Fruit fly (Drosophila melanogaster) whole organism, embryonic: ENCODE results near the gene CG43897.

Experiments
- CG10209 ChIP-seq: fragments of 200-800 bp; sonication (Bioruptor generic); optimal IDR thresholded peaks from 3 replicates; lab custom pipeline; 2017; ENCODE audit warnings: missing biosample characterization, mild to moderate bottlenecking, missing genetic modification characterization, missing genetic modification reagents
- CG10543 ChIP-seq: fragments of 200-800 bp; sonication (Bioruptor generic); optimal IDR thresholded peaks from 3 replicates; lab custom pipeline; 2017; ENCODE audit warnings: missing biosample characterization, mild to moderate bottlenecking, missing genetic modification characterization, moderate library complexity
- CG11398 ChIP-seq: fragments of 200-800 bp; sonication (Bioruptor generic); optimal IDR thresholded peaks from 2 replicates; lab custom pipeline; 2016; ENCODE audit warnings: missing biosample characterization, missing genetic modification characterization
- CG12071 ChIP-seq: fragments of 200-800 bp; sonication (Bioruptor generic); optimal IDR thresholded peaks from 3 replicates; lab custom pipeline; 2018; ENCODE audit warnings: missing biosample characterization, mild to moderate bottlenecking, missing genetic modification characterization
- CG1233 ChIP-seq: fragments of 200-800 bp; sonication (Bioruptor generic); optimal IDR thresholded peaks from 4 replicates; lab custom pipeline; 2018; ENCODE audit warnings: missing biosample characterization, mild to moderate bottlenecking, missing genetic modification characterization
- CG14860 ChIP-seq: fragments of 200-800 bp; sonication (Bioruptor generic); IDR thresholded peaks from 3 replicates; pipeline ENCODE4 v1.3.6; 2022; ENCODE audit warnings: missing biosample characterization, missing genetic modification characterization; ENCODE audit not compliant: partially characterized antibody
- CG15011 ChIP-seq: fragments of 200-800 bp; sonication (Bioruptor generic); optimal IDR thresholded peaks from 3 replicates; lab custom pipeline; 2018; ENCODE audit warnings: missing biosample characterization, mild to moderate bottlenecking, missing genetic modification characterization
- CG15696 ChIP-seq: fragments of 200-800 bp; sonication (Bioruptor generic); optimal IDR thresholded peaks from 2 replicates; lab custom pipeline; 2019; ENCODE audit warnings: missing biosample characterization, mild to moderate bottlenecking, missing genetic modification characterization, moderate library complexity
- CG1792 ChIP-seq: fragments of 200-800 bp; sonication (Bioruptor generic); optimal IDR thresholded peaks from 2 replicates; lab custom pipeline; 2016; ENCODE audit warnings: missing biosample characterization, missing genetic modification characterization
- CG2678 ChIP-seq: fragments of 200-800 bp; sonication (Bioruptor generic); optimal IDR thresholded peaks from 3 replicates; lab custom pipeline; 2019; ENCODE audit warnings: missing biosample characterization, mild to moderate bottlenecking, missing genetic modification characterization, moderate library complexity
- CG32532 ChIP-seq: fragments of 200-800 bp; sonication (Bioruptor generic); IDR thresholded peaks from 2 replicates; pipeline ENCODE4 v1.3.6; 2022; ENCODE audit warnings: missing biosample characterization, missing genetic modification characterization
- CG4404 ChIP-seq: fragments of 200-800 bp; sonication (Bioruptor generic); IDR thresholded peaks from 2 replicates; pipeline ENCODE4 v1.3.6; 2022; ENCODE audit warnings: missing biosample characterization, missing genetic modification characterization
- CG6654 ChIP-seq: fragments of 200-800 bp; sonication (Bioruptor generic); optimal IDR thresholded peaks from 2 replicates; lab custom pipeline; 2017; ENCODE audit warnings: missing biosample characterization, mild to moderate bottlenecking, missing genetic modification characterization
- CG6813 ChIP-seq: fragments of 200-800 bp; sonication (Bioruptor generic); optimal IDR thresholded peaks from 2 replicates; lab custom pipeline; 2017; ENCODE audit warnings: missing biosample characterization, missing genetic modification characterization, mild to moderate bottlenecking, moderate library complexity, missing genetic modification reagents
- CG7839 ChIP-seq: fragments of 200-800 bp; sonication (Bioruptor generic); optimal IDR thresholded peaks from 3 replicates; lab custom pipeline; 2018; ENCODE audit warnings: missing biosample characterization, mild to moderate bottlenecking, missing genetic modification characterization, moderate library complexity
- CG8478 ChIP-seq: fragments of >200 bp; optimal IDR thresholded peaks from 2 replicates; lab custom pipeline; 2018
- Dad ChIP-seq: fragments of 200-800 bp; sonication (Bioruptor generic); optimal IDR thresholded peaks from 3 replicates; lab custom pipeline; 2016; ENCODE audit warnings: missing biosample characterization, missing genetic modification characterization
- Drgx ChIP-seq: fragments of 200-800 bp; sonication (Bioruptor generic); IDR thresholded peaks from 2 replicates; pipeline ENCODE4 v1.3.6; 2022; ENCODE audit warnings: missing biosample characterization, missing genetic modification characterization
- Ets65A ChIP-seq: fragments of 200-800 bp; sonication (Bioruptor generic); peaks from one replicate; lab custom pipeline; 2016; ENCODE audit warnings: missing biosample characterization, missing genetic modification characterization
- H15 ChIP-seq: fragments of 200-800 bp; sonication (Bioruptor generic); IDR thresholded peaks from 3 replicates; pipeline ENCODE4 v1.3.6; 2022; ENCODE audit warnings: missing biosample characterization, missing genetic modification characterization
- Med ChIP-seq: fragments of 200-800 bp; sonication (Bioruptor generic); peaks from one replicate; lab custom pipeline; 2016; ENCODE audit warnings: missing biosample characterization, missing genetic modification characterization, mild to moderate bottlenecking, inconsistent platforms, moderate library complexity
- NfI ChIP-seq: fragments of 200-800 bp; sonication (Bioruptor generic); optimal IDR thresholded peaks from 3 replicates; lab custom pipeline; 2018; ENCODE audit warnings: missing biosample characterization, mild to moderate bottlenecking, missing genetic modification characterization, moderate library complexity
- PHDP ChIP-seq: fragments of 200-800 bp; sonication (Bioruptor generic); optimal IDR thresholded peaks from 3 replicates; lab custom pipeline; 2018; ENCODE audit warnings: missing biosample characterization, mild to moderate bottlenecking, missing genetic modification characterization, moderate library complexity
- Pdp1 ChIP-seq, 2 experiments: fragments of 200-800 bp; sonication (Bioruptor generic); optimal IDR thresholded peaks; 3 replicates each; lab custom pipeline; 2016; ENCODE audit warnings: missing biosample characterization in 2 of 2, missing genetic modification characterization in 2 of 2, mild to moderate bottlenecking in 1 of 2, moderate library complexity in 1 of 2
- Rx ChIP-seq: fragments of 200-800 bp; sonication (Bioruptor generic); IDR thresholded peaks from 2 replicates; pipeline ENCODE4 v1.3.6; 2022; ENCODE audit warnings: missing biosample characterization, missing genetic modification characterization
- Scr ChIP-seq: fragments of 200-800 bp; sonication (Bioruptor generic); IDR thresholded peaks from 2 replicates; pipeline ENCODE4 v1.3.6; 2022; ENCODE audit warnings: missing biosample characterization, missing genetic modification characterization; ENCODE audit not compliant: partially characterized antibody
- btn ChIP-seq: fragments of 200-800 bp; sonication (Bioruptor generic); optimal IDR thresholded peaks from 2 replicates; lab custom pipeline; 2016; ENCODE audit warnings: missing biosample characterization, missing genetic modification characterization
- croc ChIP-seq: fragments of 200-800 bp; sonication (Bioruptor generic); conservative IDR thresholded peaks from 3 replicates; pipeline ENCODE4 v1.3.6; 2022; ENCODE audit warnings: missing biosample characterization, missing genetic modification characterization
- crol ChIP-seq: fragments of 200-800 bp; sonication (Bioruptor generic); IDR thresholded peaks from 2 replicates; pipeline ENCODE4 v1.3.6; 2022; ENCODE audit warnings: missing biosample characterization, missing genetic modification characterization
- dmrt99B ChIP-seq: fragments of 200-800 bp; sonication (Bioruptor generic); optimal IDR thresholded peaks from 2 replicates; lab custom pipeline; 2018; ENCODE audit warnings: missing biosample characterization, mild to moderate bottlenecking, missing genetic modification characterization, moderate library complexity
- eve ChIP-seq, 2 experiments: fragments of >200 bp; optimal IDR thresholded peaks; 2 replicates each; lab custom pipeline; 2017; ENCODE audit warnings: missing biosample characterization in 2 of 2, missing genetic modification characterization in 2 of 2
- ftz-f1 ChIP-seq: fragments of 200-800 bp; sonication (Bioruptor generic); optimal IDR thresholded peaks from 2 replicates; lab custom pipeline; 2016; ENCODE audit warnings: missing biosample characterization, missing genetic modification characterization
- gcm2 ChIP-seq: fragments of 200-800 bp; sonication (Bioruptor generic); optimal IDR thresholded peaks from 2 replicates; lab custom pipeline; 2016; ENCODE audit warnings: missing biosample characterization, missing genetic modification characterization
- insv ChIP-seq, 2 experiments: fragments of 200-800 bp; sonication (Bioruptor generic); optimal IDR thresholded peaks; 3 replicates each; lab custom pipeline; 2016 to 2018; ENCODE audit warnings: missing biosample characterization in 2 of 2, missing genetic modification characterization in 2 of 2
- luna ChIP-seq: fragments of 200-800 bp; sonication (Bioruptor generic); optimal IDR thresholded peaks from 2 replicates; lab custom pipeline; 2016; ENCODE audit warnings: missing biosample characterization, missing genetic modification characterization
- nau ChIP-seq: fragments of 200-800 bp; sonication (Bioruptor generic); optimal IDR thresholded peaks from 3 replicates; lab custom pipeline; 2017; ENCODE audit warnings: missing biosample characterization, mild to moderate bottlenecking, missing genetic modification characterization, missing genetic modification reagents
- nom ChIP-seq: fragments of 200-800 bp; sonication (Bioruptor generic); optimal IDR thresholded peaks from 2 replicates; lab custom pipeline; 2017; ENCODE audit warnings: missing biosample characterization, missing genetic modification characterization, mild to moderate bottlenecking, moderate library complexity, missing genetic modification reagents
- pros ChIP-seq: fragments of 200-800 bp; sonication (Bioruptor generic); optimal IDR thresholded peaks from 3 replicates; lab custom pipeline; 2019; ENCODE audit warnings: missing biosample characterization, mild to moderate bottlenecking, missing genetic modification characterization, moderate library complexity
- row ChIP-seq: fragments of 200-800 bp; sonication (Bioruptor generic); IDR thresholded peaks from 3 replicates; pipeline ENCODE4 v1.3.6; 2022; ENCODE audit warnings: missing biosample characterization, missing genetic modification characterization
- sd ChIP-seq: fragments of 200-800 bp; sonication (Bioruptor generic); optimal IDR thresholded peaks from 3 replicates; lab custom pipeline; 2018; ENCODE audit warnings: missing biosample characterization, mild to moderate bottlenecking, missing genetic modification characterization, moderate library complexity
- sens ChIP-seq: fragments of 200-800 bp; sonication (Bioruptor generic); peaks from one replicate; lab custom pipeline; 2016; ENCODE audit warnings: missing biosample characterization, missing genetic modification characterization
- sisA ChIP-seq: fragments of 200-800 bp; sonication (Bioruptor generic); IDR thresholded peaks from 2 replicates; pipeline ENCODE4 v1.3.6; 2022; ENCODE audit warnings: missing biosample characterization, missing genetic modification characterization
- sqz ChIP-seq: fragments of 200-800 bp; sonication (Bioruptor generic); optimal IDR thresholded peaks from 3 replicates; lab custom pipeline; 2018; ENCODE audit warnings: missing biosample characterization, mild to moderate bottlenecking, missing genetic modification characterization
- tgo ChIP-seq: fragments of 200-800 bp; sonication (Bioruptor generic); IDR thresholded peaks from 3 replicates; pipeline ENCODE4 v1.3.6; 2022; ENCODE audit warnings: missing biosample characterization, missing genetic modification characterization
- tll ChIP-seq, 2 experiments: fragments of 200-800 bp in 1 of 2; fragments of >200 bp in 1 of 2; sonication (Bioruptor generic) in 1 of 2; optimal IDR thresholded peaks; 2 replicates each; lab custom pipeline; 2017 to 2019; ENCODE audit warnings: missing biosample characterization in 2 of 2, missing genetic modification characterization in 2 of 2, mild to moderate bottlenecking in 1 of 2, moderate library complexity in 1 of 2
- vfl ChIP-seq: fragments of 200-800 bp; sonication (Bioruptor generic); optimal IDR thresholded peaks from 2 replicates; lab custom pipeline; 2016; ENCODE audit warnings: missing biosample characterization, missing genetic modification characterization
- zen ChIP-seq: fragments of 200-800 bp; sonication (Bioruptor generic); optimal IDR thresholded peaks from 3 replicates; lab custom pipeline; 2018; ENCODE audit warnings: missing biosample characterization, mild to moderate bottlenecking, missing genetic modification characterization, moderate library complexity
- zfh2 ChIP-seq: fragments of 200-800 bp; sonication (Bioruptor generic); optimal IDR thresholded peaks from 2 replicates; lab custom pipeline; 2016; ENCODE audit warnings: missing biosample characterization, missing genetic modification characterization

CG43897 gene

dm6 chr3L:9802020-9802419 lies 11.6 kb upstream of the CG43897 start, which contains the start of gene Ilp3:
Gene Ilp3, minus strand, starts transcription at chr3L:9802120.
- no peak for TF ChIP-seq CG1233 (GFP tag; lab: Kevin White, UChicago)
- TF ChIP-seq Ets65A (GFP tag; lab: Kevin White, UChicago): peak; percentile 52
- no peak for TF ChIP-seq H15 (GFP tag; lab: Robert Waterston, UW)
- TF ChIP-seq CG15011 (GFP tag; lab: Kevin White, UChicago): no peak
- no peak for TF ChIP-seq row (GFP tag; lab: Robert Waterston, UW)
- TF ChIP-seq croc (GFP tag; lab: Robert Waterston, UW): no peak
- TF ChIP-seq CG8478 (lab: Kevin White, UChicago): peak; percentile 51

DNA sequence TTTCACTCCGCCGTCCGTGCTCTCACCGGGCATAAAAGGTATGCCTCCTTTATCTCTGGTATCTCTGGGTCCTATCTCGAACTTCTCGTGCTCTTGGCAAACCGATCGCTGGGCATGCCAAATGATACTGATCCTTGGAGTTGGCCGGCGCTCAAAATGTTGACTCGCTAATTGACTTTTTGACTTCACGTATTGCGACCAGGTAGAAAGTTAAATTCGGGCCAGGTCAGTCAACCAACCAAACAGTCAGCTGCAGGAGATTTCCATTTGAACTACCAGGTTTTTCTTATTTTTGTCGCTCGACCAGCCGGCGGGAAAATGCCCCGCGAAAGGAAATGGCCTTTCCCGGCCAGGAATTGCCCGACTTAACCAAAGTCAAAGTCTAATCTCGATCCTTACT lies 9.5 kb upstream of the CG43897 start, which contains the start of gene Ilp4:
TSS of gene Ilp4 (minus strand) at position 139 of the 400 bp plus-strand sequence.
- TF ChIP-seq CG14860 (GFP tag; lab: Robert Waterston, UW): no peak
- TF ChIP-seq NfI (GFP tag; lab: Kevin White, UChicago): no peak
- no peak for TF ChIP-seq CG1792 (GFP tag; lab: Kevin White, UChicago)
- peak; percentile 49 for TF ChIP-seq zen (tag; lab: Kevin White, UChicago)
- TF ChIP-seq tll (GFP tag; optimal IDR thresholded peaks at IDR 0.05; lab: Kevin White, UChicago): peak in 1 of 2 experiments; percentile 96

DNA sequence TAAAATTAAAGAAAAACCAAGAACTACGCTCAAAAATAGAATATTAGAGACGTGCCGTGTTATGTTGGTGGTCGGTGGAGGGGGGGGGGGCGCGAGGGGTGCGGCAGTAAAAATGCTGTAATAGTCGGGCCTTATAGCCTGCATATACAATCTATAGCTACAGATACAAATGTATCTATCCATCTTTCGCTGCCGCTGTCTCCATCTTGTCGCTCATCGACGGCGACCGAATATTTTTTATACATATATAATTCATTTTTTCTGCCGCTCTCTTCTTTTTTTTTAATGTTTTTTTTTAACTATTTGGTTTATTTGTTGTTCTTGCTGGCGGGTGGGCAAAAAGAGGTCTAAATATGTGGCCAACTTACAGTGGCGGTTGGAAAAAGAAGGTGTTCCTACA lies 974 bp downstream of the CG43897 start:
- TF ChIP-seq CG15696 (tag; lab: Kevin White, UChicago) (no peak), luna (GFP tag; lab: Kevin White, UChicago) (no peak), eve (GFP tag; optimal IDR thresholded peaks at IDR 0.05; lab: Kevin White, UChicago) (no peak), crol (GFP tag; lab: Robert Waterston, UW) (peak; percentile 89), dmrt99B (tag; lab: Kevin White, UChicago) (no peak), gcm2 (no peak), zfh2 (GFP tag; lab: Kevin White, UChicago) (no peak), Scr (GFP tag; lab: Robert Waterston, UW) (no peak), sisA (GFP tag; lab: Robert Waterston, UW) (no peak), CG6813 (GFP tag; lab: Kevin White, UChicago) (no peak), CG10543 (GFP tag; lab: Kevin White, UChicago) (peak; percentile 74), nau (GFP tag; lab: Kevin White, UChicago) (no peak), Pdp1 (GFP tag; optimal IDR thresholded peaks at IDR 0.05; lab: Kevin White, UChicago) (no peak), Dad (GFP tag; lab: Kevin White, UChicago) (no peak), CG12071 (GFP tag; lab: Kevin White, UChicago) (no peak), vfl (GFP tag; lab: Kevin White, UChicago) (no peak), CG10209 (GFP tag; lab: Kevin White, UChicago) (no peak), Drgx (GFP tag; lab: Robert Waterston, UW) (peak; percentile 68), CG32532 (GFP tag; lab: Robert Waterston, UW) (no peak), btn (GFP tag; lab: Kevin White, UChicago) (no peak), sd (tag; lab: Kevin White, UChicago) (peak; percentile 72), nom (GFP tag; lab: Kevin White, UChicago) (no peak), insv (GFP tag; optimal IDR thresholded peaks at IDR 0.05; lab: Kevin White, UChicago) (no peak), sqz (GFP tag; lab: Kevin White, UChicago) (no peak), Med (peak; percentile 48), CG11398 (GFP tag; lab: Kevin White, UChicago) (no peak), CG2678 (no peak), CG7839 (tag; lab: Kevin White, UChicago) (no peak), PHDP (tag; lab: Kevin White, UChicago) (no peak), sens (GFP tag; lab: Kevin White, UChicago) (peak; percentile 14), croc (GFP tag; lab: Robert Waterston, UW) (no peak), CG6654 (GFP tag; lab: Kevin White, UChicago) (no peak), pros (no peak), CG4404 (no peak), tgo (no peak), ftz-f1 (GFP tag; lab: Kevin White, UChicago) (no peak), Rx (GFP tag; lab: Robert Waterston, UW) (no peak)
